Worm (Caenorhabditis elegans) whole organism, L2 larva: Measurements from ENCODE around the gene scl-8.

ENCODE experiments used
- ama-1 ChIP-seq: fragments of 150-350 bp; optimal IDR thresholded peaks from 2 replicates; lab custom pipeline; 2018; ENCODE audit warnings: inconsistent platforms
- ceh-82 ChIP-seq: fragments of 150-350 bp; optimal IDR thresholded peaks from 2 replicates; lab custom pipeline; 2014; ENCODE audit warnings: missing biosample characterization, missing genetic modification characterization
- dmd-4 ChIP-seq: sonication (generic microtip); optimal IDR thresholded peaks from 2 replicates; lab custom pipeline; 2017; ENCODE audit warnings: missing biosample characterization, missing genetic modification characterization
- fos-1 ChIP-seq: fragments of 150-350 bp; optimal IDR thresholded peaks from 2 replicates; lab custom pipeline; 2014; ENCODE audit warnings: missing biosample characterization, missing genetic modification characterization
- lin-39 ChIP-seq: fragments of 150-350 bp; optimal IDR thresholded peaks from 2 replicates; lab custom pipeline; 2014; ENCODE audit warnings: missing biosample characterization, missing genetic modification reagents, missing genetic modification characterization
- mdl-1 ChIP-seq, 2 experiments: fragments of 150-350 bp in 1 of 2; sonication (generic microtip) in 1 of 2; optimal IDR thresholded peaks; 2 replicates each; lab custom pipeline; 2017; ENCODE audit warnings: missing biosample characterization in 2 of 2, missing genetic modification characterization in 2 of 2
- nhr-6 ChIP-seq: fragments of 150-350 bp; optimal IDR thresholded peaks from 2 replicates; lab custom pipeline; 2014; ENCODE audit warnings: missing biosample characterization, missing genetic modification characterization
- nhr-77 ChIP-seq: fragments of 150-350 bp; optimal IDR thresholded peaks from 2 replicates; lab custom pipeline; 2014; ENCODE audit warnings: missing biosample characterization, missing genetic modification characterization
- snpc-4 ChIP-seq: fragments of 150-350 bp; optimal IDR thresholded peaks from 2 replicates; lab custom pipeline; 2014; ENCODE audit warnings: missing biosample characterization, missing genetic modification characterization
- unc-62 ChIP-seq: fragments of 150-350 bp; optimal IDR thresholded peaks from 2 replicates; lab custom pipeline; 2014; ENCODE audit warnings: missing biosample characterization, missing genetic modification reagents, missing genetic modification characterization
- zag-1 ChIP-seq: fragments of 150-350 bp; optimal IDR thresholded peaks from 2 replicates; lab custom pipeline; 2014; ENCODE audit warnings: missing biosample characterization, missing genetic modification characterization

- TF ChIP-seq fos-1 (no peak), unc-62 (GFP tag; lab: Kevin White, UChicago) (no peak), mdl-1 (tag; optimal IDR thresholded peaks at IDR 0.05; lab: Kevin White, UChicago) (no peak), dmd-4 (tag; lab: Kevin White, UChicago) (no peak), ama-1 (lab: Kevin White, UChicago) (no peak), nhr-77 (tag; lab: Kevin White, UChicago) (no peak), lin-39 (tag; lab: Kevin White, UChicago) (no peak), nhr-6 (tag; lab: Kevin White, UChicago) (no peak), zag-1 (tag; lab: Kevin White, UChicago) (no peak), ceh-82 (tag; lab: Kevin White, UChicago) (no peak), snpc-4 (tag; lab: Kevin White, UChicago) (no peak)
Measured at ce11 chrIV:13112982-13113381, 41.4 kb downstream of the scl-8 start, which contains the start of gene best-2.
